Worm (Caenorhabditis elegans) whole organism, young adult: ENCODE measurements around the gene R05A10.8.

ENCODE experiments used
- B0261.1 ChIP-seq: sonication (generic microtip); optimal IDR thresholded peaks from 2 replicates; lab custom pipeline; 2016; ENCODE audit warnings: mild to moderate bottlenecking, missing genetic modification characterization, moderate library complexity, missing compliant biosample characterization
- B0336.3 ChIP-seq: fragments of 200-800 bp; sonication (Bioruptor generic); IDR thresholded peaks from 2 replicates; pipeline ENCODE4 v1.3.6; 2022; ENCODE audit warnings: missing genetic modification characterization, missing compliant biosample characterization
- C06A6.2 ChIP-seq: fragments of 200-800 bp; sonication (Bioruptor generic); conservative IDR thresholded peaks from 2 replicates; pipeline ENCODE4 v1.3.6; 2022; ENCODE audit warnings: missing genetic modification characterization, missing compliant biosample characterization
- C17E4.6 ChIP-seq: fragments of 200-800 bp; sonication (Bioruptor generic); IDR thresholded peaks from 2 replicates; pipeline ENCODE4 v1.3.6; 2022; ENCODE audit warnings: missing genetic modification reagents, missing genetic modification characterization, missing compliant biosample characterization
- F23B12.7 ChIP-seq: sonication (generic microtip); optimal IDR thresholded peaks from 2 replicates; lab custom pipeline; 2017; ENCODE audit warnings: missing genetic modification characterization, mild to moderate bottlenecking, missing compliant biosample characterization, antibody characterized with exemption, moderate library complexity; ENCODE audit not compliant: insufficient read depth
- F37B4.10 ChIP-seq: fragments of 200-800 bp; sonication (Bioruptor generic); IDR thresholded peaks from 2 replicates; pipeline ENCODE4 v1.3.6; 2022; ENCODE audit warnings: missing genetic modification characterization, missing compliant biosample characterization
- F39B2.1 ChIP-seq: fragments of 200-800 bp; sonication (Bioruptor generic); IDR thresholded peaks from 2 replicates; pipeline ENCODE4 v1.3.6; 2022; ENCODE audit warnings: missing genetic modification reagents, missing genetic modification characterization, missing compliant biosample characterization
- K11D2.4 ChIP-seq: fragments of 200-800 bp; sonication (Bioruptor generic); IDR thresholded peaks from 2 replicates; pipeline ENCODE4 v1.3.6; 2022; ENCODE audit warnings: missing genetic modification reagents, missing genetic modification characterization, missing compliant biosample characterization
- T07F8.4 ChIP-seq: sonication (generic microtip); optimal IDR thresholded peaks from 2 replicates; lab custom pipeline; 2016; ENCODE audit warnings: mild to moderate bottlenecking, missing genetic modification characterization, moderate library complexity, missing compliant biosample characterization
- Y53G8AR.9 ChIP-seq: fragments of 200-800 bp; sonication (Bioruptor generic); conservative IDR thresholded peaks from 2 replicates; pipeline ENCODE4 v1.3.6; 2022; ENCODE audit warnings: missing genetic modification reagents, missing genetic modification characterization, missing compliant biosample characterization
- Y67H2A.10 ChIP-seq: fragments of 200-800 bp; sonication (Bioruptor generic); conservative IDR thresholded peaks from 2 replicates; pipeline ENCODE4 v1.3.6; 2022; ENCODE audit warnings: missing genetic modification reagents, missing genetic modification characterization, missing compliant biosample characterization
- Y95B8A.8 ChIP-seq: fragments of 200-800 bp; sonication (Bioruptor generic); IDR thresholded peaks from 2 replicates; pipeline ENCODE4 v1.3.6; 2022; ENCODE audit warnings: missing genetic modification reagents, missing genetic modification characterization, missing compliant biosample characterization
- ZK185.1 ChIP-seq: sonication (generic microtip); optimal IDR thresholded peaks from 2 replicates; lab custom pipeline; 2016; ENCODE audit warnings: mild to moderate bottlenecking, missing genetic modification characterization, missing compliant biosample characterization; ENCODE audit not compliant: poor library complexity, severe bottlenecking
- attf-3 ChIP-seq: fragments of 200-800 bp; sonication (Bioruptor generic); conservative IDR thresholded peaks from 2 replicates; pipeline ENCODE4 v1.3.6; 2022; ENCODE audit warnings: missing genetic modification reagents, missing genetic modification characterization, missing compliant biosample characterization
- attf-5 ChIP-seq: fragments of 200-800 bp; sonication (Bioruptor generic); optimal IDR thresholded peaks from 2 replicates; lab custom pipeline; 2018; ENCODE audit warnings: mild to moderate bottlenecking, missing genetic modification characterization, missing compliant biosample characterization
- cebp-1 ChIP-seq, 2 experiments: fragments of 200-800 bp in 1 of 2; sonication (Bioruptor generic) in 1 of 2; sonication (generic microtip) in 1 of 2; IDR thresholded peaks in 1 of 2; optimal IDR thresholded peaks in 1 of 2; 2 replicates each; pipeline versions ENCODE4 v1.3.6 to Lab custom; 2017 to 2022; ENCODE audit warnings: missing compliant biosample characterization in 2 of 2, missing genetic modification characterization in 2 of 2, mild to moderate bottlenecking in 1 of 2, missing genetic modification reagents in 1 of 2, moderate library complexity in 1 of 2
- cebp-2 ChIP-seq: fragments of 200-800 bp; sonication (Bioruptor generic); IDR thresholded peaks from 2 replicates; pipeline ENCODE4 v1.3.6; 2022; ENCODE audit warnings: missing genetic modification characterization, missing compliant biosample characterization
- ceh-100 ChIP-seq: fragments of 200-800 bp; sonication (Bioruptor generic); IDR thresholded peaks from 2 replicates; pipeline ENCODE4 v1.3.6; 2022; ENCODE audit warnings: missing genetic modification reagents, missing genetic modification characterization, missing compliant biosample characterization
- ceh-58 ChIP-seq: fragments of 200-800 bp; sonication (Bioruptor generic); IDR thresholded peaks from 2 replicates; pipeline ENCODE4 v1.3.6; 2022; ENCODE audit warnings: missing genetic modification characterization, missing compliant biosample characterization
- ceh-91 ChIP-seq: fragments of 200-800 bp; sonication (Bioruptor generic); IDR thresholded peaks from 2 replicates; pipeline ENCODE4 v1.3.6; 2022; ENCODE audit warnings: missing genetic modification reagents, missing genetic modification characterization, missing compliant biosample characterization
- chd-7 ChIP-seq: sonication (generic microtip); optimal IDR thresholded peaks from 2 replicates; lab custom pipeline; 2016; ENCODE audit warnings: mild to moderate bottlenecking, missing genetic modification characterization, moderate library complexity, missing compliant biosample characterization
- dox-1 ChIP-seq: fragments of 200-800 bp; sonication (Bioruptor generic); IDR thresholded peaks from 2 replicates; pipeline ENCODE4 v1.3.6; 2022; ENCODE audit warnings: missing genetic modification reagents, missing genetic modification characterization, missing compliant biosample characterization
- dpl-1 ChIP-seq: fragments of 150-350 bp; optimal IDR thresholded peaks from 2 replicates; lab custom pipeline; 2014; ENCODE audit warnings: missing biosample characterization, missing genetic modification reagents, missing genetic modification characterization
- fkh-3 ChIP-seq: sonication (generic microtip); optimal IDR thresholded peaks from 2 replicates; lab custom pipeline; 2016; ENCODE audit warnings: mild to moderate bottlenecking, missing genetic modification characterization, missing compliant biosample characterization
- hlh-12 ChIP-seq: sonication (generic microtip); optimal IDR thresholded peaks from 2 replicates; lab custom pipeline; 2016; ENCODE audit warnings: missing genetic modification characterization, missing compliant biosample characterization
- lin-54 ChIP-seq: fragments of 200-800 bp; sonication (Bioruptor generic); optimal IDR thresholded peaks from 2 replicates; lab custom pipeline; 2018; ENCODE audit warnings: mild to moderate bottlenecking, missing genetic modification characterization, missing compliant biosample characterization
- lsl-1 ChIP-seq: fragments of 200-800 bp; sonication (Bioruptor generic); optimal IDR thresholded peaks from 2 replicates; lab custom pipeline; 2018; ENCODE audit warnings: mild to moderate bottlenecking, missing genetic modification characterization, moderate library complexity, missing compliant biosample characterization
- madf-10 ChIP-seq: sonication (generic microtip); optimal IDR thresholded peaks from 2 replicates; lab custom pipeline; 2016; ENCODE audit warnings: mild to moderate bottlenecking, missing genetic modification characterization, missing compliant biosample characterization
- madf-8 ChIP-seq: fragments of 200-800 bp; sonication (Bioruptor generic); conservative IDR thresholded peaks from 2 replicates; pipeline ENCODE4 v1.3.6; 2022; ENCODE audit warnings: missing genetic modification reagents, missing genetic modification characterization, missing compliant biosample characterization
- nfya-1 ChIP-seq: sonication (generic microtip); optimal IDR thresholded peaks from 2 replicates; lab custom pipeline; 2017; ENCODE audit warnings: antibody characterized with exemption, missing compliant biosample characterization, missing genetic modification characterization, borderline replicate concordance; ENCODE audit not compliant: insufficient read depth
- nhr-120 ChIP-seq: fragments of 200-800 bp; sonication (Bioruptor generic); IDR thresholded peaks from 2 replicates; pipeline ENCODE4 v1.3.6; 2022; ENCODE audit warnings: missing genetic modification characterization, missing compliant biosample characterization
- rec-8 ChIP-seq, 2 experiments: sonication (generic microtip); optimal IDR thresholded peaks; 2 replicates each; lab custom pipeline; 2016; ENCODE audit warnings: mild to moderate bottlenecking in 2 of 2, missing genetic modification characterization in 2 of 2, missing genetic modification reagents in 2 of 2, missing genotype in 2 of 2, missing biosample characterization in 1 of 2, missing compliant biosample characterization in 1 of 2, moderate library complexity in 1 of 2
- sdz-38 ChIP-seq: sonication (generic microtip); optimal IDR thresholded peaks from 2 replicates; lab custom pipeline; 2016; ENCODE audit warnings: missing genotype, missing genetic modification characterization, missing compliant biosample characterization
- snpc-1.1 ChIP-seq: sonication (generic microtip); optimal IDR thresholded peaks from 2 replicates; lab custom pipeline; 2017; ENCODE audit warnings: missing genetic modification characterization, mild to moderate bottlenecking, missing compliant biosample characterization, antibody characterized with exemption, moderate library complexity, missing genotype, missing genetic modification reagents; ENCODE audit not compliant: insufficient read depth
- snpc-3.4 ChIP-seq: sonication (generic microtip); optimal IDR thresholded peaks from 2 replicates; lab custom pipeline; 2017; ENCODE audit warnings: missing genetic modification characterization, mild to moderate bottlenecking, missing compliant biosample characterization, antibody characterized with exemption, moderate library complexity, missing genotype, missing genetic modification reagents
- somi-1 ChIP-seq: fragments of 200-800 bp; sonication (Bioruptor generic); optimal IDR thresholded peaks from 2 replicates; lab custom pipeline; 2018; ENCODE audit warnings: mild to moderate bottlenecking, missing genetic modification characterization, missing compliant biosample characterization
- tbx-9 ChIP-seq: sonication (generic microtip); optimal IDR thresholded peaks from 2 replicates; lab custom pipeline; 2016; ENCODE audit warnings: borderline replicate concordance, missing genetic modification characterization, inconsistent platforms, missing compliant biosample characterization
- unc-130 ChIP-seq: sonication (generic microtip); optimal IDR thresholded peaks from 2 replicates; lab custom pipeline; 2016; ENCODE audit warnings: missing genetic modification reagents, missing genetic modification characterization, missing compliant biosample characterization
- unc-62 ChIP-seq: fragments of 150-350 bp; optimal IDR thresholded peaks from 2 replicates; lab custom pipeline; 2014; ENCODE audit warnings: missing biosample characterization, missing genetic modification reagents, missing genetic modification characterization
- ztf-18 ChIP-seq: sonication (generic microtip); optimal IDR thresholded peaks from 2 replicates; lab custom pipeline; 2016; ENCODE audit warnings: missing genotype, mild to moderate bottlenecking, missing genetic modification characterization, missing compliant biosample characterization
- ztf-28 ChIP-seq: fragments of 200-800 bp; sonication (Bioruptor generic); IDR thresholded peaks from 2 replicates; pipeline ENCODE4 v1.3.6; 2022; ENCODE audit warnings: missing genetic modification reagents, missing genetic modification characterization, missing compliant biosample characterization
- ztf-6 ChIP-seq: fragments of 200-800 bp; sonication (Bioruptor generic); IDR thresholded peaks from 2 replicates; pipeline ENCODE4 v1.3.6; 2022; ENCODE audit warnings: missing genetic modification reagents, missing genetic modification characterization, missing compliant biosample characterization

The R05A10.8 gene

ce11 chrIV:14177058-14177457 is 19.1 kb upstream of the R05A10.8 start, which contains the start of gene R05A10.2:
Gene R05A10.2 (plus strand): TSS chrIV:14177271.
- no peak for TF ChIP-seq Y53G8AR.9 (GFP tag; lab: Robert Waterston, UW)
- TF ChIP-seq nhr-120 (GFP tag; lab: Robert Waterston, UW) = no peak
- TF ChIP-seq lsl-1 (GFP tag; lab: Kevin White, UChicago) = no peak
- no peak for TF ChIP-seq hlh-12
- TF ChIP-seq cebp-2 (GFP tag; lab: Robert Waterston, UW) = no peak
- no peak for TF ChIP-seq Y95B8A.8
- no peak for TF ChIP-seq attf-5 (GFP tag; lab: Kevin White, UChicago)
- no peak for TF ChIP-seq snpc-3.4 (tag; lab: Kevin White, UChicago)
- no peak for TF ChIP-seq cebp-1 (GFP tag; IDR thresholded peaks at IDR 0.05; lab: Robert Waterston, UW)
- no peak for TF ChIP-seq cebp-1 (tag; optimal IDR thresholded peaks at IDR 0.05; lab: Kevin White, UChicago)
- TF ChIP-seq Y67H2A.10 = no peak
- no peak for TF ChIP-seq ztf-18
- TF ChIP-seq dox-1 = no peak
- no peak for TF ChIP-seq dpl-1 (GFP tag; lab: Kevin White, UChicago)

DNA sequence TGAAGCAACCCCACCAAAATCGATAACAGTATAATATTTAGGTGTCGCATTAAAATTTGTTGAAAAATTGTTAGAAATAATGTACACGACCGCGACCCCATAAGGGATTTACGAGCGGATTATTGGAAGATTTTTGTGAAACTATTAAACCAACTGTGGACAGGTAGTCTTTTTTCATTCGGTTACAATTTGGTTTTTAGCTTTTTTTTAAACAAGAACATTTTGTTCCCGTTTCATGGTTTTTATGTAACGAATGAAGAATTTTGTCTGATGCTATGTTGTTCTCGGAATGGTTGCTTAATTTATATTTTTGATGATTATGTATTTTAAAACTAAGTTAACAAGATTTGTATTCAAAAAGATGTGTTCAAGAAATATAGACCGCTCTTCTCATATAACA is 18.4 kb upstream of the R05A10.8 start, which contains the start of gene R05A10.3:
TSS of gene R05A10.3 (minus strand) at position 101 of the 400 bp plus-strand sequence.
- TF ChIP-seq attf-3 = no peak
- TF ChIP-seq C17E4.6 = no peak
- TF ChIP-seq F23B12.7 (tag; lab: Kevin White, UChicago) = no peak

DNA sequence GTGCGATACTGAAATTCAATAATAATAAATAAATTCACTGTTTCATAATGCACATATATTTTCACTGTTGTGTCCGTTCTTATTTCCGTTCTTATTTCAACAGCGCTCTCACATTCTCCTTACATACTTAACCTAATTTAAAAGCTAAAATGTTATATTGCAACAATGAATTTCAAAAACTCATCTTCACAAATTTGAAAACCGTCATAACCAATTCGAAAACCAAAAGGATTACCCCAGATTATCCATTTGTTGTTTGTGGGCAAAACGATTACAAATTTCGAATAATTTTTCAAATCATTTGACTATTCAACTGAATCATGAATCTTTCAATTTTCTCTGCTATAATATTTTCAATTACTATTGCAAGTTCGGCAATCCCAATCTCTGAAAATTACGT is 14.2 kb upstream of the R05A10.8 start, which contains the start of gene R05A10.4:
TSS of gene R05A10.4 (plus strand) at position 301 of the 400 bp plus-strand sequence.
- no peak for TF ChIP-seq somi-1 (GFP tag; lab: Kevin White, UChicago)
- TF ChIP-seq ztf-6 (GFP tag; lab: Robert Waterston, UW) = no peak
- no peak for TF ChIP-seq cebp-2 (GFP tag; lab: Robert Waterston, UW)
- TF ChIP-seq unc-130 (GFP tag; lab: Kevin White, UChicago) = no peak
- no peak for TF ChIP-seq unc-62 (GFP tag; lab: Kevin White, UChicago)
- TF ChIP-seq madf-8 = no peak
- no peak for TF ChIP-seq F37B4.10
- TF ChIP-seq T07F8.4 (tag; lab: Kevin White, UChicago) = no peak
- no peak for TF ChIP-seq tbx-9 (tag; lab: Kevin White, UChicago)
- TF ChIP-seq ceh-91 (GFP tag; lab: Robert Waterston, UW) = no peak
- no peak for TF ChIP-seq snpc-1.1 (tag; lab: Kevin White, UChicago)
- no peak for TF ChIP-seq fkh-3 (tag; lab: Kevin White, UChicago)
- no peak for TF ChIP-seq Y67H2A.10
- no peak for TF ChIP-seq chd-7 (tag; lab: Kevin White, UChicago)
- TF ChIP-seq C06A6.2 (GFP tag; lab: Robert Waterston, UW) = no peak
- TF ChIP-seq rec-8 (tag; optimal IDR thresholded peaks at IDR 0.05; lab: Kevin White, UChicago) = no peak
- no peak for TF ChIP-seq ZK185.1
- TF ChIP-seq F39B2.1 = no peak
- TF ChIP-seq lin-54 = no peak

DNA sequence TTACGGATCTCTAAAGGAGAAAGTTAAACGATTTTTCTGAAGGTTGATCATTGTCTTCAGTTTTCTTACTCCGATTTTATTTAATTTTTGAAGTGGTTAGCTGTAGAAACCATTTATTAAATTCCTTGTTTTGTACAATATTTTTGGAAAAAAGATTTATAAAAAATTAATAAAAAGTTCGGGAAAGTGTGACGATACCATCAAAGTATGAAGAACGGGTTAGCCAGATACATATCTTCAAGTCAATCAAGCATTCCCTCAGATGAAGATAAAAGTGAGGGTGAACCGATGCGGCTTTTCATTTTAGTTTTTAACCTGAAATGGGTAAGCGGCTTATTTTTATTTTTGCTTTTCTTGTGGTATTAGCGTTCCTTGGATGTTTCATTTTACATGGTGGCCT is 7.5 kb upstream of the R05A10.8 start, which contains the start of gene R05A10.6:
TSS of gene R05A10.6 (plus strand) at position 301 of the 400 bp plus-strand sequence.
- TF ChIP-seq ceh-58 = no peak
- TF ChIP-seq K11D2.4 = no peak
- TF ChIP-seq nfya-1 = no peak
- no peak for TF ChIP-seq Y67H2A.10
- TF ChIP-seq B0336.3 = no peak
- no peak for TF ChIP-seq fkh-3 (tag; lab: Kevin White, UChicago)
- no peak for TF ChIP-seq sdz-38 (tag; lab: Kevin White, UChicago)
- TF ChIP-seq ceh-100 (GFP tag; lab: Robert Waterston, UW) = no peak
- no peak for TF ChIP-seq madf-10 (tag; lab: Kevin White, UChicago)
- no peak for TF ChIP-seq ztf-28
- TF ChIP-seq B0261.1 (tag; lab: Kevin White, UChicago) = no peak
